Worm (Caenorhabditis elegans) whole organism, young adult: Measurements from ENCODE around the gene col-130.

ENCODE experiments used
- ama-1 ChIP-seq, 3 experiments: fragments of 150-350 bp in 1 of 3; sonication (generic microtip) in 2 of 3; optimal IDR thresholded peaks; 2 replicates each; lab custom pipeline; 2014 to 2018; ENCODE audit warnings: missing biosample characterization in 2 of 3, missing genetic modification characterization in 2 of 3, missing genetic modification reagents in 2 of 3
- aptf-3 ChIP-seq: fragments of 200-800 bp; sonication (Bioruptor generic); IDR thresholded peaks from 2 replicates; pipeline ENCODE4 v1.3.6; 2022; ENCODE audit warnings: missing genetic modification characterization, missing compliant biosample characterization
- athp-1 ChIP-seq: sonication (generic microtip); optimal IDR thresholded peaks from 2 replicates; lab custom pipeline; 2017; ENCODE audit warnings: mild to moderate bottlenecking, missing genetic modification characterization, missing compliant biosample characterization
- dpl-1 ChIP-seq: fragments of 150-350 bp; optimal IDR thresholded peaks from 2 replicates; lab custom pipeline; 2014; ENCODE audit warnings: missing biosample characterization, missing genetic modification reagents, missing genetic modification characterization
- hsf-1 ChIP-seq: fragments of 200-800 bp; sonication (Bioruptor generic); IDR thresholded peaks from 2 replicates; pipeline ENCODE4 v1.3.6; 2022; ENCODE audit warnings: missing genetic modification reagents, missing genetic modification characterization, missing compliant biosample characterization
- mxl-1 ChIP-seq: sonication (generic microtip); optimal IDR thresholded peaks from 2 replicates; lab custom pipeline; 2016; ENCODE audit warnings: missing genetic modification characterization, missing compliant biosample characterization
- snpc-4 ChIP-seq, 5 experiments: fragments of 150-350 bp in 1 of 5; sonication (generic microtip) in 4 of 5; optimal IDR thresholded peaks; 2 replicates each; lab custom pipeline; 2014 to 2018; ENCODE audit warnings: missing genetic modification characterization in 5 of 5, missing biosample characterization in 3 of 5, antibody characterized with exemption in 2 of 5, mild to moderate bottlenecking in 2 of 5, missing compliant biosample characterization in 2 of 5, missing genotype in 2 of 5, moderate library complexity in 2 of 5, missing genetic modification reagents in 1 of 5
- unc-62 ChIP-seq: fragments of 150-350 bp; optimal IDR thresholded peaks from 2 replicates; lab custom pipeline; 2014; ENCODE audit warnings: missing biosample characterization, missing genetic modification reagents, missing genetic modification characterization
- ztf-28 ChIP-seq: fragments of 200-800 bp; sonication (Bioruptor generic); IDR thresholded peaks from 2 replicates; pipeline ENCODE4 v1.3.6; 2022; ENCODE audit warnings: missing genetic modification reagents, missing genetic modification characterization, missing compliant biosample characterization

- TF ChIP-seq snpc-4 (GFP tag; optimal IDR thresholded peaks at IDR 0.05; lab: Kevin White, UChicago) (no peak), snpc-4 (tag; optimal IDR thresholded peaks at IDR 0.05; lab: Kevin White, UChicago) (no peak), athp-1 (tag; lab: Kevin White, UChicago) (no peak), ama-1 (optimal IDR thresholded peaks at IDR 0.05; lab: Kevin White, UChicago) (no peak), ama-1 (GFP tag; optimal IDR thresholded peaks at IDR 0.05; lab: Kevin White, UChicago) (no peak), hsf-1 (GFP tag; lab: Robert Waterston, UW) (no peak), ztf-28 (GFP tag; lab: Robert Waterston, UW) (no peak), unc-62 (GFP tag; lab: Kevin White, UChicago) (no peak), dpl-1 (GFP tag; lab: Kevin White, UChicago) (no peak), mxl-1 (no peak), aptf-3 (no peak)
Observed at ce11 chrIV:12410167-12410566, 18.1 kb downstream of the col-130 start, which contains the start of gene acl-13.
